Worm (Caenorhabditis elegans): ENCODE results near the gene R02F2.6.

- TF ChIP-seq unc-39 (tag; optimal IDR thresholded peaks at IDR 0.05) (no peak), nhr-76 (tag; optimal IDR thresholded peaks at IDR 0.05) (no peak), cnd-1 (tag; optimal IDR thresholded peaks at IDR 0.05) (no peak), flh-1 (GFP tag; optimal IDR thresholded peaks at IDR 0.05) (no peak), nhr-12 (tag; optimal IDR thresholded peaks at IDR 0.05) (no peak), unc-62 (GFP tag; optimal IDR thresholded peaks at IDR 0.05) (no peak), ces-1 (GFP tag; optimal IDR thresholded peaks at IDR 0.05) (no peak), snpc-4 (tag; optimal IDR thresholded peaks at IDR 0.05) (no peak), lin-13 (tag; optimal IDR thresholded peaks at IDR 0.05) (no peak), lsy-2 (tag; optimal IDR thresholded peaks at IDR 0.05) (no peak), tbx-8 (GFP tag; optimal IDR thresholded peaks at IDR 0.05) (no peak), elt-3 (tag; optimal IDR thresholded peaks at IDR 0.05) (no peak), elt-1 (tag; optimal IDR thresholded peaks at IDR 0.05; ENCODE audit: borderline replicate concordance, insufficient read depth) (no peak), mep-1 (tag; optimal IDR thresholded peaks at IDR 0.05) (no peak)
Observed at ce11 chrIII:5461079-5461478, 17.6 kb downstream of the R02F2.6 start, which contains the start of gene F48E8.3.

Data from whole organism, mixed stage, embryonic.